Fruit fly (Drosophila melanogaster) whole organism, embryonic: ENCODE measurements around the gene CG5882.

Experiments
- Ada2b ChIP-seq: fragments of 200-800 bp; sonication (Bioruptor generic); IDR thresholded peaks from 2 replicates; pipeline ENCODE4 v1.3.6; 2022; ENCODE audit warnings: missing biosample characterization, missing genetic modification characterization
- Aef1 ChIP-seq: fragments of 200-800 bp; sonication (Bioruptor generic); IDR thresholded peaks from 3 replicates; pipeline ENCODE4 v1.3.6; 2022; ENCODE audit warnings: missing biosample characterization, missing genetic modification characterization
- CG10321 ChIP-seq: fragments of 200-800 bp; sonication (Bioruptor generic); IDR thresholded peaks from 2 replicates; pipeline ENCODE4 v1.3.6; 2022; ENCODE audit warnings: missing biosample characterization, missing genetic modification characterization
- CG11696 ChIP-seq: fragments of 200-800 bp; sonication (Bioruptor generic); IDR thresholded peaks from 2 replicates; pipeline ENCODE4 v1.3.6; 2022; ENCODE audit warnings: missing biosample characterization, missing genetic modification characterization
- CG14014 ChIP-seq: fragments of 200-800 bp; sonication (Bioruptor generic); IDR thresholded peaks from 2 replicates; pipeline ENCODE4 v1.3.6; 2022; ENCODE audit warnings: missing biosample characterization, missing genetic modification characterization
- CG1529 ChIP-seq: fragments of 200-800 bp; sonication (Bioruptor generic); optimal IDR thresholded peaks from 3 replicates; lab custom pipeline; 2018; ENCODE audit warnings: missing biosample characterization, missing genetic modification characterization
- CG15601 ChIP-seq: fragments of 200-800 bp; sonication (Bioruptor generic); optimal IDR thresholded peaks from 3 replicates; lab custom pipeline; 2019; ENCODE audit warnings: missing biosample characterization, mild to moderate bottlenecking, missing genetic modification characterization, moderate library complexity
- CG17385 ChIP-seq: fragments of 200-800 bp; sonication (Bioruptor generic); optimal IDR thresholded peaks from 3 replicates; lab custom pipeline; 2018; ENCODE audit warnings: missing biosample characterization, mild to moderate bottlenecking, missing genetic modification characterization
- CG18599 ChIP-seq: fragments of 200-800 bp; sonication (Bioruptor generic); optimal IDR thresholded peaks from 3 replicates; lab custom pipeline; 2017; ENCODE audit warnings: missing biosample characterization, missing genetic modification characterization, mild to moderate bottlenecking, moderate library complexity, missing genetic modification reagents
- CG18619 ChIP-seq: fragments of 200-800 bp; sonication (Bioruptor generic); optimal IDR thresholded peaks from 3 replicates; lab custom pipeline; 2017; ENCODE audit warnings: missing biosample characterization, mild to moderate bottlenecking, missing genetic modification characterization
- CG2889 ChIP-seq: fragments of 200-800 bp; sonication (Bioruptor generic); IDR thresholded peaks from 3 replicates; pipeline ENCODE4 v1.3.6; 2022; ENCODE audit warnings: missing biosample characterization, missing genetic modification characterization
- CG32772 ChIP-seq: fragments of 200-800 bp; sonication (Bioruptor generic); IDR thresholded peaks from 2 replicates; pipeline ENCODE4 v1.3.6; 2022; ENCODE audit warnings: missing biosample characterization, missing genetic modification characterization
- CG3281 ChIP-seq: fragments of 200-800 bp; sonication (Bioruptor generic); optimal IDR thresholded peaks from 3 replicates; lab custom pipeline; 2017; ENCODE audit warnings: missing biosample characterization, mild to moderate bottlenecking, missing genetic modification characterization
- CG3847 ChIP-seq: fragments of 200-800 bp; sonication (Bioruptor generic); IDR thresholded peaks from 2 replicates; pipeline ENCODE4 v1.3.6; 2022; ENCODE audit warnings: missing biosample characterization, missing genetic modification characterization
- CG4328 ChIP-seq: fragments of 200-800 bp; sonication (Bioruptor generic); optimal IDR thresholded peaks from 3 replicates; lab custom pipeline; 2017; ENCODE audit warnings: missing biosample characterization, missing genetic modification reagents, missing genetic modification characterization
- CG4707 ChIP-seq: fragments of 200-800 bp; sonication (Bioruptor generic); optimal IDR thresholded peaks from 2 replicates; lab custom pipeline; 2018; ENCODE audit warnings: missing biosample characterization, mild to moderate bottlenecking, missing genetic modification characterization, moderate library complexity
- CG6254 ChIP-seq: fragments of 200-800 bp; sonication (Bioruptor generic); optimal IDR thresholded peaks from 3 replicates; lab custom pipeline; 2017; ENCODE audit warnings: mild to moderate bottlenecking, missing biosample characterization, missing genetic modification reagents, missing genetic modification characterization
- CG6272 ChIP-seq: fragments of 200-800 bp; sonication (Bioruptor generic); IDR thresholded peaks from 2 replicates; pipeline ENCODE4 v1.3.6; 2022; ENCODE audit warnings: missing biosample characterization, missing genetic modification characterization
- CG6765 ChIP-seq: fragments of 200-800 bp; sonication (Bioruptor generic); optimal IDR thresholded peaks from 3 replicates; lab custom pipeline; 2017; ENCODE audit warnings: missing biosample characterization, mild to moderate bottlenecking, missing genetic modification characterization
- CG7357 ChIP-seq: fragments of 200-800 bp; sonication (Bioruptor generic); IDR thresholded peaks from 3 replicates; pipeline ENCODE4 v1.3.6; 2022; ENCODE audit warnings: missing biosample characterization, missing genetic modification characterization
- CG8089 ChIP-seq: fragments of 200-800 bp; sonication (Bioruptor generic); optimal IDR thresholded peaks from 3 replicates; lab custom pipeline; 2016; ENCODE audit warnings: missing biosample characterization, missing genetic modification characterization
- CG9609 ChIP-seq: fragments of 200-800 bp; sonication (Bioruptor generic); optimal IDR thresholded peaks from 3 replicates; lab custom pipeline; 2016; ENCODE audit warnings: missing biosample characterization, missing genetic modification characterization
- D19A ChIP-seq: fragments of 200-800 bp; optimal IDR thresholded peaks from 3 replicates; lab custom pipeline; 2019; ENCODE audit warnings: missing biosample characterization, mild to moderate bottlenecking, missing genetic modification characterization, moderate library complexity
- Fer1 ChIP-seq: fragments of 200-800 bp; sonication (Bioruptor generic); optimal IDR thresholded peaks from 2 replicates; lab custom pipeline; 2017; ENCODE audit warnings: missing biosample characterization, mild to moderate bottlenecking, missing genetic modification characterization
- Hand ChIP-seq: fragments of 200-800 bp; sonication (Bioruptor generic); optimal IDR thresholded peaks from 2 replicates; lab custom pipeline; 2017; ENCODE audit warnings: mild to moderate bottlenecking, missing biosample characterization, missing genetic modification reagents, missing genetic modification characterization
- HmgD ChIP-seq: fragments of 200-800 bp; sonication (Bioruptor generic); optimal IDR thresholded peaks from 3 replicates; lab custom pipeline; 2016; ENCODE audit warnings: missing biosample characterization, missing genetic modification characterization
- Hmr ChIP-seq: fragments of 200-800 bp; sonication (Bioruptor generic); optimal IDR thresholded peaks from 3 replicates; lab custom pipeline; 2017; ENCODE audit warnings: mild to moderate bottlenecking, missing biosample characterization, missing genetic modification reagents, missing genetic modification characterization
- Hsf ChIP-seq: fragments of 200-800 bp; sonication (Bioruptor generic); optimal IDR thresholded peaks from 3 replicates; lab custom pipeline; 2016; ENCODE audit warnings: missing biosample characterization, missing genetic modification characterization
- Nf-YB ChIP-seq: fragments of 200-800 bp; sonication (Bioruptor generic); optimal IDR thresholded peaks from 3 replicates; lab custom pipeline; 2019; ENCODE audit warnings: missing biosample characterization, mild to moderate bottlenecking, missing genetic modification characterization, moderate library complexity
- Sox100B ChIP-seq: fragments of 200-800 bp; sonication (Bioruptor generic); optimal IDR thresholded peaks from 3 replicates; lab custom pipeline; 2018; ENCODE audit warnings: missing biosample characterization, mild to moderate bottlenecking, missing genetic modification characterization
- Sox102F ChIP-seq: fragments of 200-800 bp; sonication (Bioruptor generic); optimal IDR thresholded peaks from 2 replicates; lab custom pipeline; 2018; ENCODE audit warnings: missing biosample characterization, mild to moderate bottlenecking, missing genetic modification characterization, moderate library complexity
- YL-1 ChIP-seq: fragments of 200-800 bp; sonication (Bioruptor generic); optimal IDR thresholded peaks from 3 replicates; lab custom pipeline; 2017; ENCODE audit warnings: missing biosample characterization, mild to moderate bottlenecking, missing genetic modification characterization
- ac ChIP-seq: fragments of 200-800 bp; sonication (Bioruptor generic); optimal IDR thresholded peaks from 3 replicates; lab custom pipeline; 2017; ENCODE audit warnings: missing biosample characterization, mild to moderate bottlenecking, missing genetic modification characterization
- amos ChIP-seq: fragments of 200-800 bp; sonication (Bioruptor generic); IDR thresholded peaks from 2 replicates; pipeline ENCODE4 v1.3.6; 2022; ENCODE audit warnings: missing biosample characterization, missing genetic modification characterization; ENCODE audit not compliant: partially characterized antibody
- cwo ChIP-seq: fragments of 200-800 bp; sonication (Bioruptor generic); optimal IDR thresholded peaks from 3 replicates; lab custom pipeline; 2017; ENCODE audit warnings: missing biosample characterization, missing genetic modification characterization, mild to moderate bottlenecking, moderate library complexity, missing genetic modification reagents
- fd3F ChIP-seq: fragments of 200-800 bp; sonication (Bioruptor generic); optimal IDR thresholded peaks from 2 replicates; lab custom pipeline; 2018; ENCODE audit warnings: missing biosample characterization, mild to moderate bottlenecking, missing genetic modification characterization, moderate library complexity
- fru ChIP-seq: fragments of >200 bp; optimal IDR thresholded peaks from 2 replicates; lab custom pipeline; 2017
- fu2 ChIP-seq: fragments of 200-800 bp; sonication (Bioruptor generic); optimal IDR thresholded peaks from 2 replicates; lab custom pipeline; 2016; ENCODE audit warnings: missing biosample characterization, missing genetic modification characterization
- gcm2 ChIP-seq: fragments of 200-800 bp; sonication (Bioruptor generic); optimal IDR thresholded peaks from 2 replicates; lab custom pipeline; 2016; ENCODE audit warnings: missing biosample characterization, missing genetic modification characterization
- gsb-n ChIP-seq: fragments of 200-800 bp; sonication (Bioruptor generic); optimal IDR thresholded peaks from 3 replicates; lab custom pipeline; 2018; ENCODE audit warnings: missing biosample characterization, mild to moderate bottlenecking, missing genetic modification characterization
- hth ChIP-seq: fragments of >200 bp; optimal IDR thresholded peaks from 2 replicates; lab custom pipeline; 2017; ENCODE audit warnings: inconsistent platforms
- kay ChIP-seq: fragments of 200-800 bp; sonication (Bioruptor generic); optimal IDR thresholded peaks from 2 replicates; lab custom pipeline; 2016; ENCODE audit warnings: missing biosample characterization, missing genetic modification characterization
- mirr ChIP-seq: fragments of 200-800 bp; sonication (Bioruptor generic); optimal IDR thresholded peaks from 3 replicates; lab custom pipeline; 2018; ENCODE audit warnings: missing biosample characterization, mild to moderate bottlenecking, missing genetic modification characterization
- nmo ChIP-seq: fragments of 200-800 bp; sonication (Bioruptor generic); optimal IDR thresholded peaks from 2 replicates; lab custom pipeline; 2018; ENCODE audit warnings: missing biosample characterization, mild to moderate bottlenecking, missing genetic modification characterization, moderate library complexity
- odd ChIP-seq: fragments of 200-800 bp; sonication (Bioruptor generic); optimal IDR thresholded peaks from 2 replicates; lab custom pipeline; 2017; ENCODE audit warnings: missing biosample characterization, mild to moderate bottlenecking, missing genetic modification characterization
- sima ChIP-seq: fragments of 200-800 bp; sonication (Bioruptor generic); optimal IDR thresholded peaks from 2 replicates; lab custom pipeline; 2016; ENCODE audit warnings: missing biosample characterization, missing genetic modification characterization
- tap ChIP-seq: fragments of 200-800 bp; optimal IDR thresholded peaks from 3 replicates; lab custom pipeline; 2019; ENCODE audit warnings: missing biosample characterization, mild to moderate bottlenecking, missing genetic modification characterization, moderate library complexity
- unpg ChIP-seq: fragments of 200-800 bp; sonication (Bioruptor generic); optimal IDR thresholded peaks from 3 replicates; lab custom pipeline; 2018; ENCODE audit warnings: missing biosample characterization, mild to moderate bottlenecking, missing genetic modification characterization, moderate library complexity
- wek ChIP-seq: fragments of 200-800 bp; sonication (Bioruptor generic); optimal IDR thresholded peaks from 3 replicates; lab custom pipeline; 2018; ENCODE audit warnings: missing biosample characterization, mild to moderate bottlenecking, missing genetic modification characterization, moderate library complexity

The CG5882 gene

DNA sequence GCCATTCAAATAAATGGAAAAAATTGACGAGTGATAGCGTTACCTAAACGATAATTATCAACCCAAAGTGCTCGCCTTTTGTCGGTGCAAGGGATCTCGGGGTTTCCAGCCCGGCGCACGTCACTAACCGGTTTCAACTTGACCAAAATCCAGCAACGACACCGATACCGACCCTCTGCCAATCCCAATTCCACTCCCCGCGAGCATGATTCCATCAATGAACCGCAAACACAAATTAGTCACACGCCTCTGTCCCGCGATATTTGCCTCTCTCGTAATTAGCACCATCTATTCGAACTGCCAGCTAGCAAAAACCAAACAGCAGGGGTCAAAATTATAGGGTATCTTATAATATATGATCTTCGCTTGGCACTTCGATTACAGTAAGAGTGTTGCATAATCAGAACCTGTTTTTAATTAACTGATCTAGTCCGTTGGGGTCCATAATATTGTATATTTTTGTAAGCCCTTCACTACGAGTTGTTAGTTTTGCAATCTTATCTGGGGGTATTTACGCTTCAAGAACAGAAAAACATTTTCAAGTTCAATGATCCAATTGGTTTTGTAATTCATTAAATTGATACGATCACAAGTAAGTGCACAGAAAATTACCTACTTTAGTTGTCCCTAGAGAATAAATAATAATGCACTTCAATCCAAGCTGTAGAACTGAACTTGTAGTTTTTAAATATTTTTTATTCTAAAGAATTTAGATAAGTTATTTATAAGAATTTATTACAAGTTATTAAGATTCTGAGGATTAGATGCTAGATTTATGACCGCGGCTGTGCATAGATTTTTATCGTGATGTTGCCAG, 34.8 kb downstream of the CG5882 start (continued):
- peak; percentile 18 for TF ChIP-seq kay (GFP tag; lab: Kevin White, UChicago)
- TF ChIP-seq Aef1 (GFP tag; lab: Robert Waterston, UW) = peak; percentile 27; the same call in 1 of the 3 replicates
- peak; percentile 46 for TF ChIP-seq Fer1 (GFP tag; lab: Kevin White, UChicago)
- peak; percentile 39 for TF ChIP-seq fd3F (GFP tag; lab: Kevin White, UChicago)
- peak; percentile 42 for TF ChIP-seq Nf-YB (GFP tag; lab: Kevin White, UChicago)
- TF ChIP-seq Hsf (GFP tag; lab: Kevin White, UChicago) = peak; percentile 14
- TF ChIP-seq Hmr (GFP tag; lab: Kevin White, UChicago) = peak; percentile 79
- no peak for TF ChIP-seq CG8089 (GFP tag; lab: Kevin White, UChicago)
- TF ChIP-seq CG6765 (GFP tag; lab: Kevin White, UChicago) = peak; percentile 29
- TF ChIP-seq CG4328 (GFP tag; lab: Kevin White, UChicago) = no peak
- peak; percentile 11; the same call in 1 of the 2 replicates for TF ChIP-seq CG10321 (GFP tag; lab: Robert Waterston, UW)
- no peak for TF ChIP-seq amos (GFP tag; lab: Robert Waterston, UW)
- TF ChIP-seq CG7357 = 0 out of 3 replicates have a peak, but pooled peaks have one; percentile 33
- no peak for TF ChIP-seq CG6272 (GFP tag; lab: Robert Waterston, UW)
- TF ChIP-seq CG9609 = no peak
- TF ChIP-seq unpg (GFP tag; lab: Kevin White, UChicago) = peak; percentile 50
- TF ChIP-seq CG18599 (GFP tag; lab: Kevin White, UChicago) = peak; percentile 71
- TF ChIP-seq tap (tag; lab: Kevin White, UChicago) = peak; percentile 26
- TF ChIP-seq CG11696 (GFP tag; lab: Robert Waterston, UW) = peak; percentile 83
- no peak for TF ChIP-seq hth
- TF ChIP-seq sima (GFP tag; lab: Kevin White, UChicago) = no peak
- TF ChIP-seq gcm2 (GFP tag; lab: Kevin White, UChicago) = peak; percentile 22
- peak; percentile 65 for TF ChIP-seq CG18619 (GFP tag; lab: Kevin White, UChicago)
- peak; percentile 35 for TF ChIP-seq gsb-n (tag; lab: Kevin White, UChicago)
- TF ChIP-seq Sox100B = no peak
- TF ChIP-seq CG3281 (GFP tag; lab: Kevin White, UChicago) = peak; percentile 85
- TF ChIP-seq CG6254 (GFP tag; lab: Kevin White, UChicago) = peak; percentile 38
- peak; percentile 25 for TF ChIP-seq Sox102F (GFP tag; lab: Kevin White, UChicago)
- no peak for TF ChIP-seq fu2 (GFP tag; lab: Kevin White, UChicago)
- no peak for TF ChIP-seq HmgD (GFP tag; lab: Kevin White, UChicago)
- peak; percentile 66 for TF ChIP-seq cwo
- TF ChIP-seq wek = no peak
- TF ChIP-seq CG17385 (GFP tag; lab: Kevin White, UChicago) = peak; percentile 54
- TF ChIP-seq Hand (GFP tag; lab: Kevin White, UChicago) = peak; percentile 34
- no peak for TF ChIP-seq mirr (GFP tag; lab: Kevin White, UChicago)
- no peak for TF ChIP-seq CG2889 (GFP tag; lab: Robert Waterston, UW)
- no peak for TF ChIP-seq CG1529 (GFP tag; lab: Kevin White, UChicago)
- peak; percentile 55 for TF ChIP-seq D19A (tag; lab: Kevin White, UChicago)
- TF ChIP-seq nmo (GFP tag; lab: Kevin White, UChicago) = peak; percentile 5
- no peak for TF ChIP-seq fru (lab: Kevin White, UChicago)
- 0 out of 2 replicates have a peak, but pooled peaks have one; percentile 23 for TF ChIP-seq CG3847 (GFP tag; lab: Robert Waterston, UW)
- peak; percentile 39 for TF ChIP-seq odd (GFP tag; lab: Kevin White, UChicago)
- TF ChIP-seq CG15601 (tag; lab: Kevin White, UChicago) = peak; percentile 21
- no peak for TF ChIP-seq CG32772
- no peak for TF ChIP-seq ac (GFP tag; lab: Kevin White, UChicago)
- peak; percentile 1 for TF ChIP-seq YL-1 (GFP tag; lab: Kevin White, UChicago)
- 0 out of 2 replicates have a peak, but pooled peaks have one; percentile 7 for TF ChIP-seq CG14014
- TF ChIP-seq CG4707 = no peak
- TF ChIP-seq Ada2b (GFP tag; lab: Robert Waterston, UW) = no peak
